Fruit fly (Drosophila melanogaster) whole organism, embryonic: Measurements from ENCODE around the gene HUWE1.
A peak's percentile ranks its signal among the peaks of the same experiment; 100 is the strongest.

ENCODE experiments used
- Abd-B ChIP-seq: fragments of 200-800 bp; sonication (Bioruptor generic); optimal IDR thresholded peaks from 2 replicates; lab custom pipeline; 2018; ENCODE audit warnings: missing biosample characterization, mild to moderate bottlenecking, missing genetic modification characterization, moderate library complexity
- Antp ChIP-seq: fragments of 200-800 bp; sonication (Bioruptor generic); optimal IDR thresholded peaks from 3 replicates; lab custom pipeline; 2016; ENCODE audit warnings: missing biosample characterization, missing genetic modification characterization
- Awh ChIP-seq: fragments of 200-800 bp; sonication (Bioruptor generic); IDR thresholded peaks from 2 replicates; pipeline ENCODE4, ENCODE4 v1.3.6; 2022; ENCODE audit warnings: missing biosample characterization, missing genetic modification characterization
- B-H1 ChIP-seq: fragments of 200-800 bp; sonication (Bioruptor generic); IDR thresholded peaks from 3 replicates; pipeline ENCODE4 v1.3.6; 2022; ENCODE audit warnings: missing biosample characterization, missing genetic modification characterization
- Bdp1 ChIP-seq: fragments of 200-800 bp; sonication (Bioruptor generic); optimal IDR thresholded peaks from 3 replicates; lab custom pipeline; 2016; ENCODE audit warnings: missing biosample characterization, missing genetic modification characterization
- CG10431 ChIP-seq: fragments of 200-800 bp; sonication (Bioruptor generic); optimal IDR thresholded peaks from 3 replicates; lab custom pipeline; 2018; ENCODE audit warnings: missing biosample characterization, mild to moderate bottlenecking, missing genetic modification characterization
- CG10565 ChIP-seq: fragments of 200-800 bp; sonication (Bioruptor generic); optimal IDR thresholded peaks from 3 replicates; lab custom pipeline; 2016; ENCODE audit warnings: missing biosample characterization, mild to moderate bottlenecking, missing genetic modification characterization
- CG13123 ChIP-seq: fragments of 200-800 bp; sonication (Bioruptor generic); optimal IDR thresholded peaks from 2 replicates; lab custom pipeline; 2016; ENCODE audit warnings: missing biosample characterization, missing genetic modification characterization
- CG14014 ChIP-seq: fragments of 200-800 bp; sonication (Bioruptor generic); IDR thresholded peaks from 2 replicates; pipeline ENCODE4 v1.3.6; 2022; ENCODE audit warnings: missing biosample characterization, missing genetic modification characterization
- CG14710 ChIP-seq: fragments of 200-800 bp; sonication (Bioruptor generic); optimal IDR thresholded peaks from 3 replicates; lab custom pipeline; 2019; ENCODE audit warnings: missing biosample characterization, mild to moderate bottlenecking, missing genetic modification characterization, moderate library complexity
- CG1529 ChIP-seq: fragments of 200-800 bp; sonication (Bioruptor generic); optimal IDR thresholded peaks from 3 replicates; lab custom pipeline; 2018; ENCODE audit warnings: missing biosample characterization, missing genetic modification characterization
- CG15479 ChIP-seq: fragments of 200-800 bp; sonication (Bioruptor generic); optimal IDR thresholded peaks from 3 replicates; lab custom pipeline; 2019; ENCODE audit warnings: missing biosample characterization, mild to moderate bottlenecking, missing genetic modification characterization, moderate library complexity
- CG17186 ChIP-seq: fragments of 200-800 bp; sonication (Bioruptor generic); optimal IDR thresholded peaks from 3 replicates; lab custom pipeline; 2017; ENCODE audit warnings: missing biosample characterization, missing genetic modification reagents, missing genetic modification characterization
- CG17385 ChIP-seq: fragments of 200-800 bp; sonication (Bioruptor generic); optimal IDR thresholded peaks from 3 replicates; lab custom pipeline; 2018; ENCODE audit warnings: missing biosample characterization, mild to moderate bottlenecking, missing genetic modification characterization
- CG30020 ChIP-seq: fragments of 200-800 bp; optimal IDR thresholded peaks from 2 replicates; lab custom pipeline; 2019; ENCODE audit warnings: missing biosample characterization, mild to moderate bottlenecking, missing genetic modification characterization, moderate library complexity
- CG30403 ChIP-seq: fragments of 200-800 bp; sonication (Bioruptor generic); optimal IDR thresholded peaks from 3 replicates; lab custom pipeline; 2016; ENCODE audit warnings: missing biosample characterization, missing genetic modification characterization
- CG3847 ChIP-seq: fragments of 200-800 bp; sonication (Bioruptor generic); IDR thresholded peaks from 2 replicates; pipeline ENCODE4 v1.3.6; 2022; ENCODE audit warnings: missing biosample characterization, missing genetic modification characterization
- CG5180 ChIP-seq: fragments of 200-800 bp; sonication (Bioruptor generic); optimal IDR thresholded peaks from 3 replicates; lab custom pipeline; 2017; ENCODE audit warnings: missing biosample characterization, missing genetic modification characterization, mild to moderate bottlenecking, moderate library complexity, missing genetic modification reagents
- CG7745 ChIP-seq: fragments of 200-800 bp; sonication (Bioruptor generic); optimal IDR thresholded peaks from 2 replicates; lab custom pipeline; 2018; ENCODE audit warnings: missing biosample characterization, mild to moderate bottlenecking, missing genetic modification characterization, moderate library complexity
- CG7839 ChIP-seq: fragments of 200-800 bp; sonication (Bioruptor generic); optimal IDR thresholded peaks from 3 replicates; lab custom pipeline; 2018; ENCODE audit warnings: missing biosample characterization, mild to moderate bottlenecking, missing genetic modification characterization, moderate library complexity
- CG8290 ChIP-seq, 3 experiments: fragments of 200-800 bp; sonication (Bioruptor generic); optimal IDR thresholded peaks; 2 replicates each; lab custom pipeline; 2016 to 2019; ENCODE audit warnings: missing biosample characterization in 3 of 3, missing genetic modification characterization in 3 of 3, mild to moderate bottlenecking in 2 of 3, moderate library complexity in 1 of 3
- CG8359 ChIP-seq: fragments of 200-800 bp; sonication (Bioruptor generic); optimal IDR thresholded peaks from 2 replicates; lab custom pipeline; 2017; ENCODE audit warnings: missing biosample characterization, mild to moderate bottlenecking, missing genetic modification characterization, borderline replicate concordance
- CG9727 ChIP-seq: fragments of 200-800 bp; sonication (Bioruptor generic); optimal IDR thresholded peaks from 3 replicates; lab custom pipeline; 2017; ENCODE audit warnings: missing biosample characterization, mild to moderate bottlenecking, missing genetic modification characterization
- CTCF ChIP-seq: fragments of 200-800 bp; sonication (Bioruptor generic); optimal IDR thresholded peaks from 2 replicates; lab custom pipeline; 2017; ENCODE audit warnings: missing biosample characterization, mild to moderate bottlenecking, missing genetic modification characterization, moderate library complexity
- D19B ChIP-seq: fragments of 200-800 bp; sonication (Bioruptor generic); optimal IDR thresholded peaks from 2 replicates; lab custom pipeline; 2017; ENCODE audit warnings: missing biosample characterization, mild to moderate bottlenecking, missing genetic modification characterization
- HmgD ChIP-seq: fragments of 200-800 bp; sonication (Bioruptor generic); optimal IDR thresholded peaks from 3 replicates; lab custom pipeline; 2016; ENCODE audit warnings: missing biosample characterization, missing genetic modification characterization
- Hr51 ChIP-seq, 2 experiments: fragments of 200-800 bp; sonication (Bioruptor generic); optimal IDR thresholded peaks; 2 replicates in 1 of 2; 3 replicates in 1 of 2; lab custom pipeline; 2016 to 2018; ENCODE audit warnings: missing biosample characterization in 2 of 2, missing genetic modification characterization in 2 of 2, mild to moderate bottlenecking in 1 of 2, moderate library complexity in 1 of 2
- Max ChIP-seq: fragments of 200-800 bp; sonication (Bioruptor generic); optimal IDR thresholded peaks from 2 replicates; lab custom pipeline; 2016; ENCODE audit warnings: missing biosample characterization, mild to moderate bottlenecking, missing genetic modification characterization
- Neu2 ChIP-seq: fragments of 200-800 bp; sonication (Bioruptor generic); optimal IDR thresholded peaks from 3 replicates; lab custom pipeline; 2016; ENCODE audit warnings: missing biosample characterization, missing genetic modification characterization, borderline replicate concordance
- Tbp ChIP-seq: fragments of >200 bp; optimal IDR thresholded peaks from 2 replicates; lab custom pipeline; 2018; ENCODE audit warnings: missing biosample characterization, missing genetic modification characterization
- Xbp1 ChIP-seq: fragments of 200-800 bp; sonication (Bioruptor generic); optimal IDR thresholded peaks from 3 replicates; lab custom pipeline; 2016; ENCODE audit warnings: missing biosample characterization, mild to moderate bottlenecking, missing genetic modification characterization
- ara ChIP-seq: fragments of 200-800 bp; sonication (Bioruptor generic); IDR thresholded peaks from 2 replicates; pipeline ENCODE4 v1.3.6; 2022; ENCODE audit warnings: missing biosample characterization, missing genetic modification characterization
- dmrt11E ChIP-seq: fragments of 200-800 bp; sonication (Bioruptor generic); optimal IDR thresholded peaks from 3 replicates; lab custom pipeline; 2018; ENCODE audit warnings: missing biosample characterization, mild to moderate bottlenecking, missing genetic modification characterization, moderate library complexity
- dmrt99B ChIP-seq: fragments of 200-800 bp; sonication (Bioruptor generic); optimal IDR thresholded peaks from 2 replicates; lab custom pipeline; 2018; ENCODE audit warnings: missing biosample characterization, mild to moderate bottlenecking, missing genetic modification characterization, moderate library complexity
- dpn ChIP-seq, 2 experiments: fragments of 200-800 bp; sonication (Bioruptor generic); optimal IDR thresholded peaks; 3 replicates each; lab custom pipeline; 2016; ENCODE audit warnings: missing biosample characterization in 2 of 2, missing genetic modification characterization in 2 of 2
- fd64A ChIP-seq: fragments of 200-800 bp; sonication (Bioruptor generic); optimal IDR thresholded peaks from 3 replicates; lab custom pipeline; 2018; ENCODE audit warnings: missing biosample characterization, mild to moderate bottlenecking, missing genetic modification characterization
- gfzf ChIP-seq: fragments of 200-800 bp; sonication (Bioruptor generic); optimal IDR thresholded peaks from 2 replicates; lab custom pipeline; 2016; ENCODE audit warnings: missing biosample characterization, mild to moderate bottlenecking, missing genetic modification characterization, moderate library complexity
- hb ChIP-seq: fragments of 200-800 bp; sonication (Bioruptor generic); IDR thresholded peaks from 3 replicates; pipeline ENCODE4 v1.3.6; 2022; ENCODE audit warnings: missing biosample characterization, missing genetic modification characterization; ENCODE audit not compliant: partially characterized antibody
- insv ChIP-seq, 2 experiments: fragments of 200-800 bp; sonication (Bioruptor generic); optimal IDR thresholded peaks; 3 replicates each; lab custom pipeline; 2016 to 2018; ENCODE audit warnings: missing biosample characterization in 2 of 2, missing genetic modification characterization in 2 of 2
- kni ChIP-seq: fragments of 200-800 bp; sonication (Bioruptor generic); optimal IDR thresholded peaks from 3 replicates; lab custom pipeline; 2017; ENCODE audit warnings: mild to moderate bottlenecking, missing biosample characterization, missing genetic modification reagents, missing genetic modification characterization
- mirr ChIP-seq: fragments of 200-800 bp; sonication (Bioruptor generic); optimal IDR thresholded peaks from 3 replicates; lab custom pipeline; 2018; ENCODE audit warnings: missing biosample characterization, mild to moderate bottlenecking, missing genetic modification characterization
- pan ChIP-seq, 4 experiments: fragments of >200 bp in 3 of 4; fragments of 200-800 bp in 1 of 4; sonication (Bioruptor generic) in 1 of 4; optimal IDR thresholded peaks in 3 of 4; IDR thresholded peaks in 1 of 4; 2 replicates each; pipeline versions ENCODE4 v1.3.6 to Lab custom; 2017 to 2022; ENCODE audit warnings: missing biosample characterization in 2 of 4, missing genetic modification characterization in 2 of 4, mixed read lengths in 1 of 4
- peb ChIP-seq: fragments of 200-800 bp; sonication (Bioruptor generic); IDR thresholded peaks from 2 replicates; pipeline ENCODE4 v1.3.6; 2022; ENCODE audit warnings: missing biosample characterization, missing genetic modification characterization
- prd ChIP-seq, 3 experiments: fragments of >200 bp in 2 of 3; fragments of 200-800 bp in 1 of 3; sonication (Bioruptor generic) in 1 of 3; optimal IDR thresholded peaks in 2 of 3; IDR thresholded peaks in 1 of 3; 2 replicates in 2 of 3; 3 replicates in 1 of 3; pipeline versions ENCODE4 v1.3.6 to Lab custom; 2017 to 2022; ENCODE audit warnings: missing biosample characterization in 1 of 3, missing genetic modification characterization in 1 of 3
- run ChIP-seq: fragments of 200-800 bp; sonication (Bioruptor generic); optimal IDR thresholded peaks from 3 replicates; lab custom pipeline; 2018; ENCODE audit warnings: missing biosample characterization, mild to moderate bottlenecking, missing genetic modification characterization
- sc ChIP-seq, 3 experiments: fragments of >200 bp in 2 of 3; fragments of 200-800 bp in 1 of 3; sonication (Bioruptor generic) in 1 of 3; optimal IDR thresholded peaks; 2 replicates in 2 of 3; 3 replicates in 1 of 3; lab custom pipeline; 2017; ENCODE audit warnings: mild to moderate bottlenecking in 1 of 3, missing biosample characterization in 1 of 3, missing genetic modification characterization in 1 of 3, missing genetic modification reagents in 1 of 3
- ssp ChIP-seq: fragments of 200-800 bp; sonication (Bioruptor generic); IDR thresholded peaks from 2 replicates; pipeline ENCODE4 v1.3.6; 2022; ENCODE audit warnings: missing biosample characterization, missing genetic modification characterization
- tgo ChIP-seq: fragments of 200-800 bp; sonication (Bioruptor generic); IDR thresholded peaks from 3 replicates; pipeline ENCODE4 v1.3.6; 2022; ENCODE audit warnings: missing biosample characterization, missing genetic modification characterization
- usp ChIP-seq: fragments of >200 bp; optimal IDR thresholded peaks from 2 replicates; lab custom pipeline; 2017; ENCODE audit warnings: missing biosample characterization, missing genetic modification characterization

The HUWE1 gene

dm6 chrX:15712409-15712808 lies at the start of gene HUWE1 (continued):
- peak; percentile 67; the same call in 2 of the 3 replicates for TF ChIP-seq hb
- no peak for TF ChIP-seq CG15479 (GFP tag; lab: Kevin White, UChicago)
- peak; percentile 59 for TF ChIP-seq CG3847 (GFP tag; lab: Robert Waterston, UW)
- TF ChIP-seq Max, result peak; percentile 29
- TF ChIP-seq Xbp1 (GFP tag; lab: Kevin White, UChicago), result no peak
- TF ChIP-seq D19B (GFP tag; lab: Kevin White, UChicago), result no peak
- peak; percentile 56 for TF ChIP-seq CG17186 (GFP tag; lab: Kevin White, UChicago)
- TF ChIP-seq sc (optimal IDR thresholded peaks at IDR 0.05; lab: Kevin White, UChicago), result no peak
- no peak for TF ChIP-seq sc (GFP tag; optimal IDR thresholded peaks at IDR 0.05; lab: Kevin White, UChicago)
- peak; percentile 54 for TF ChIP-seq CG30020 (tag; lab: Kevin White, UChicago)
- TF ChIP-seq Neu2 (GFP tag; lab: Kevin White, UChicago), result peak; percentile 77
- TF ChIP-seq CG5180 (GFP tag; lab: Kevin White, UChicago), result no peak
- TF ChIP-seq CG7839 (tag; lab: Kevin White, UChicago), result no peak
- TF ChIP-seq usp, result no peak
- no peak for TF ChIP-seq CTCF (GFP tag; lab: Kevin White, UChicago)
- TF ChIP-seq fd64A (GFP tag; lab: Kevin White, UChicago), result no peak
- TF ChIP-seq ara (GFP tag; lab: Robert Waterston, UW), result no peak
- TF ChIP-seq tgo (GFP tag; lab: Robert Waterston, UW), result no peak
- no peak for TF ChIP-seq CG7745 (tag; lab: Kevin White, UChicago)
- no peak for TF ChIP-seq peb (GFP tag; lab: Robert Waterston, UW)
- TF ChIP-seq pan (optimal IDR thresholded peaks at IDR 0.05; lab: Kevin White, UChicago), result no peak
- no peak for TF ChIP-seq pan (GFP tag; optimal IDR thresholded peaks at IDR 0.05 in 1 of 2, IDR thresholded peaks at IDR 0.05 in 1 of 2)
- TF ChIP-seq Hr51 (GFP tag; optimal IDR thresholded peaks at IDR 0.05; lab: Kevin White, UChicago), result no peak
- no peak for TF ChIP-seq Awh
- TF ChIP-seq prd (optimal IDR thresholded peaks at IDR 0.05; lab: Kevin White, UChicago), result no peak
- TF ChIP-seq prd (GFP tag; IDR thresholded peaks at IDR 0.05; lab: Robert Waterston, UW), result no peak
- no peak for TF ChIP-seq CG1529 (GFP tag; lab: Kevin White, UChicago)
- no peak for TF ChIP-seq CG17385 (GFP tag; lab: Kevin White, UChicago)
- no peak for TF ChIP-seq run (tag; lab: Kevin White, UChicago)
- no peak for TF ChIP-seq CG10431 (GFP tag; lab: Kevin White, UChicago)
- no peak for TF ChIP-seq CG10565
- no peak for TF ChIP-seq CG8290 (GFP tag; optimal IDR thresholded peaks at IDR 0.05; lab: Kevin White, UChicago)
- TF ChIP-seq CG8290 (tag; optimal IDR thresholded peaks at IDR 0.05; lab: Kevin White, UChicago), result no peak
- no peak for TF ChIP-seq CG8359
- TF ChIP-seq CG14014 (GFP tag; lab: Robert Waterston, UW), result no peak
- TF ChIP-seq dmrt99B (tag; lab: Kevin White, UChicago), result no peak
- no peak for TF ChIP-seq CG9727 (GFP tag; lab: Kevin White, UChicago)
- TF ChIP-seq gfzf (GFP tag; lab: Kevin White, UChicago), result peak; percentile 86
- TF ChIP-seq B-H1 (GFP tag; lab: Robert Waterston, UW), result no peak
- no peak for TF ChIP-seq CG30403
- peak; percentile 93 for TF ChIP-seq CG14710 (tag; lab: Kevin White, UChicago)
- no peak for TF ChIP-seq mirr (GFP tag; lab: Kevin White, UChicago)
- TF ChIP-seq Antp (GFP tag; lab: Kevin White, UChicago), result no peak
- TF ChIP-seq ssp (GFP tag; lab: Robert Waterston, UW), result 0 out of 2 replicates have a peak, but pooled peaks have one; percentile 18
- TF ChIP-seq Abd-B (GFP tag; lab: Kevin White, UChicago), result peak; percentile 34
- TF ChIP-seq dmrt11E (tag; lab: Kevin White, UChicago), result no peak
- no peak for TF ChIP-seq insv (GFP tag; optimal IDR thresholded peaks at IDR 0.05; lab: Kevin White, UChicago)
- no peak for TF ChIP-seq Bdp1 (GFP tag; lab: Kevin White, UChicago)
- peak in 1 of 2 experiments; percentile 4 for TF ChIP-seq dpn (GFP tag; optimal IDR thresholded peaks at IDR 0.05; lab: Kevin White, UChicago)
- TF ChIP-seq Tbp (GFP tag; lab: Kevin White, UChicago), result no peak
- TF ChIP-seq HmgD, result peak; percentile 43
- no peak for TF ChIP-seq CG13123 (GFP tag; lab: Kevin White, UChicago)
- TF ChIP-seq kni, result no peak
